Worm (Caenorhabditis elegans): ENCODE results near the gene kin-4.

kin-4 gene

ce11 chrIV:11479095-11479494 is 53.6 kb downstream of the kin-4 start, which contains the start of gene catp-8:
Gene catp-8, minus strand, starts transcription at chrIV:11479251.
- TF ChIP-seq madf-6 (GFP tag; IDR thresholded peaks at IDR 0.05) (peak; percentile 56), egl-18 (GFP tag; IDR thresholded peaks at IDR 0.05) (0 out of 2 replicates have a peak, but pooled peaks have one; percentile 14), tlf-1 (GFP tag; optimal IDR thresholded peaks at IDR 0.05) (peak; percentile 56), F33H1.4 (GFP tag; IDR thresholded peaks at IDR 0.05) (peak; percentile 28; the same call in 1 of the 2 replicates), attf-5 (GFP tag; optimal IDR thresholded peaks at IDR 0.05) (peak; percentile 17), ama-1 (optimal IDR thresholded peaks at IDR 0.05) (peak; percentile 20), ama-1 (GFP tag; optimal IDR thresholded peaks at IDR 0.05) (peak in 1 of 2 experiments; percentile 71), lin-54 (GFP tag; optimal IDR thresholded peaks at IDR 0.05) (peak; percentile 24), bed-2 (GFP tag; IDR thresholded peaks at IDR 0.05) (no peak), B0336.3 (GFP tag; IDR thresholded peaks at IDR 0.05) (peak; percentile 57; the same call in 1 of the 2 replicates), nhr-80 (tag; optimal IDR thresholded peaks at IDR 0.05) (peak; percentile 7), repo-1 (tag; optimal IDR thresholded peaks at IDR 0.05) (peak; percentile 29), madf-3 (GFP tag; IDR thresholded peaks at IDR 0.05) (peak; percentile 69; the same call in 1 of the 2 replicates), let-607 (tag; optimal IDR thresholded peaks at IDR 0.05) (peak in 1 of 2 experiments; percentile 14), pbrm-1 (GFP tag; IDR thresholded peaks at IDR 0.05) (peak; percentile 8; the same call in 1 of the 2 replicates), ztf-6 (GFP tag; IDR thresholded peaks at IDR 0.05) (no peak), cebp-1 (GFP tag; IDR thresholded peaks at IDR 0.05) (no peak), cebp-1 (tag; optimal IDR thresholded peaks at IDR 0.05) (peak; percentile 25), ztf-26 (tag; optimal IDR thresholded peaks at IDR 0.05) (no peak), nhr-120 (GFP tag; IDR thresholded peaks at IDR 0.05) (no peak), cebp-2 (GFP tag; IDR thresholded peaks at IDR 0.05) (0 out of 2 replicates have a peak, but pooled peaks have one; percentile 41), ekl-4 (GFP tag; IDR thresholded peaks at IDR 0.05) (peak; percentile 59; the same call in 1 of the 2 replicates), rcor-1 (GFP tag; IDR thresholded peaks at IDR 0.05) (no peak), tbp1 (GFP tag; optimal IDR thresholded peaks at IDR 0.05) (peak; percentile 6), hsf-1 (GFP tag; IDR thresholded peaks at IDR 0.05) (peak; percentile 66), snpc-3.4 (tag; optimal IDR thresholded peaks at IDR 0.05) (peak; percentile 20), F49E8.2 (tag; optimal IDR thresholded peaks at IDR 0.05; ENCODE audit: insufficient read depth) (peak; percentile 37), attf-6 (GFP tag; IDR thresholded peaks at IDR 0.05) (peak; percentile 8; the same call in 1 of the 2 replicates)

- TF ChIP-seq mel-28 (tag; optimal IDR thresholded peaks at IDR 0.05; ENCODE audit: borderline replicate concordance) (no peak), ztf-22 (GFP tag; optimal IDR thresholded peaks at IDR 0.05) (no peak), F57C9.4 (tag; optimal IDR thresholded peaks at IDR 0.05) (no peak), lin-35 (GFP tag; optimal IDR thresholded peaks at IDR 0.05) (peak in 1 of 3 experiments; percentile 61), madf-6 (GFP tag; IDR thresholded peaks at IDR 0.05) (0 out of 2 replicates have a peak, but pooled peaks have one; percentile 33), lin-40 (tag; optimal IDR thresholded peaks at IDR 0.05) (peak; percentile 59), sptf-2 (GFP tag; optimal IDR thresholded peaks at IDR 0.05) (no peak), dpl-1 (GFP tag; optimal IDR thresholded peaks at IDR 0.05) (peak; percentile 61), hsf-1 (GFP tag; IDR thresholded peaks at IDR 0.05) (peak; percentile 98), mcd-1 (GFP tag; IDR thresholded peaks at IDR 0.05) (peak; percentile 32; the same call in 1 of the 2 replicates), B0261.1 (tag; optimal IDR thresholded peaks at IDR 0.05) (no peak), hmg-20 (GFP tag; IDR thresholded peaks at IDR 0.05) (no peak), hmg-1.2 (GFP tag; IDR thresholded peaks at IDR 0.05) (peak; percentile 37; the same call in 1 of the 2 replicates), lin-54 (GFP tag; optimal IDR thresholded peaks at IDR 0.05) (peak; percentile 73), F23B12.7 (tag; optimal IDR thresholded peaks at IDR 0.05; ENCODE audit: insufficient read depth) (peak; percentile 69), lsl-1 (GFP tag; optimal IDR thresholded peaks at IDR 0.05) (peak; percentile 39), gei-17 (GFP tag; optimal IDR thresholded peaks at IDR 0.05) (no peak), pbrm-1 (GFP tag; IDR thresholded peaks at IDR 0.05) (peak; percentile 53; the same call in 1 of the 2 replicates), snpc-1.3 (tag; optimal IDR thresholded peaks at IDR 0.05; ENCODE audit: insufficient read depth) (peak; percentile 51), ztf-18 (tag; optimal IDR thresholded peaks at IDR 0.05) (no peak), egl-44 (GFP tag; IDR thresholded peaks at IDR 0.05) (no peak)
Measured at ce11 chrIV:11480027-11480896, 54.7 kb downstream of the kin-4 start, which contains the start of the genes mbf-1 and nse-4. Gene mbf-1, minus strand, starts transcription at chrIV:11480369. Gene nse-4, plus strand, starts transcription at chrIV:11480846.
